Worm (Caenorhabditis elegans) whole organism, L1 larva: ENCODE measurements around the gene T08B1.1.

Source experiments
- ama-1 ChIP-seq: fragments of 150-350 bp; optimal IDR thresholded peaks from 2 replicates; lab custom pipeline; 2014
- ceh-8 ChIP-seq: fragments of 200-800 bp; sonication (Bioruptor generic); optimal IDR thresholded peaks from 2 replicates; lab custom pipeline; 2018; ENCODE audit warnings: mild to moderate bottlenecking, missing genetic modification characterization, moderate library complexity, missing compliant biosample characterization
- mdl-1 ChIP-seq, 2 experiments: fragments of 150-350 bp; optimal IDR thresholded peaks; 2 replicates each; lab custom pipeline; 2014 to 2017; ENCODE audit warnings: missing biosample characterization in 2 of 2, missing genetic modification characterization in 2 of 2, inconsistent platforms in 1 of 2
- nhr-77 ChIP-seq: fragments of 150-350 bp; optimal IDR thresholded peaks from 2 replicates; lab custom pipeline; 2014; ENCODE audit warnings: missing biosample characterization, missing genetic modification characterization

DNA sequence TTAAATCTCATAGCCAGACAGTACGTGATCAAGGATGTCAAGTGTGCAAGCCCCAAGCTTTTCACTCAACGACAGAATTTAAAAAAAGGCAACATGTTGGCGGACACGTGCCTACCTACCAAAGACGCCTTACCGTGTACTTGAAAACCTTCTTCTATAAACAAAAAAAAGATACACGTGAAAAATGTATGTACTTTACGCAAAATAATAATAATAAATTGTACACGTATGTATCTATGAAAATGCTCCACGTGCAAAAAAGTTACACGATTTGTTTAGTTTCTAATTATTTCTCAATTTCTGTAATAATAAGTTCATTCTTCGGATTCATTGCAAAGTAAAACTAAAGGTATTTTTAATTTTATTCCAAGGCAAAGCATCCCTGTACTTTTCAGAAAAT is 17.8 kb upstream of the T08B1.1 start, which contains the start of gene cysl-4:
- TF ChIP-seq mdl-1 (tag; optimal IDR thresholded peaks at IDR 0.05; lab: Kevin White, UChicago) (no peak), ceh-8 (GFP tag; lab: Kevin White, UChicago) (no peak), ama-1 (no peak), nhr-77 (tag; lab: Kevin White, UChicago) (no peak)
